Fruit fly (Drosophila melanogaster) whole organism: Measurements from ENCODE around the gene DnaJ-H.

Experiments used
- CG8478 ChIP-seq: fragments of >200 bp; optimal IDR thresholded peaks from 2 replicates; lab custom pipeline; 2018; ENCODE audit warnings: inconsistent platforms
- Dll ChIP-seq: fragments of >200 bp; optimal IDR thresholded peaks from 2 replicates; lab custom pipeline; 2017
- pan ChIP-seq: fragments of >200 bp; optimal IDR thresholded peaks from 2 replicates; lab custom pipeline; 2017
- psq ChIP-seq: fragments of >200 bp; optimal IDR thresholded peaks from 2 replicates; lab custom pipeline; 2017

- TF ChIP-seq psq (no peak), Dll (lab: Kevin White, UChicago) (no peak), CG8478 (lab: Kevin White, UChicago) (no peak), pan (no peak)
Measured at dm6 chr2L:13190534-13190933, 24.7 kb upstream of the DnaJ-H start.
